Worm (Caenorhabditis elegans) whole organism, midembryonic: Measurements from ENCODE around the gene scl-25.
"Not testable (repeated sequence)": the region's sequence is repeated elsewhere in the genome, so short reads cannot be mapped to it uniquely, and the experiment has no call there.

Experiments used
- T22C8.4 ChIP-seq: fragments of 200-800 bp; sonication (Bioruptor generic); IDR thresholded peaks from 2 replicates; pipeline ENCODE4 v1.3.6; 2022; ENCODE audit warnings: missing genetic modification characterization, missing compliant biosample characterization
- cog-1 ChIP-seq: sonication (generic microtip); optimal IDR thresholded peaks from 2 replicates; lab custom pipeline; 2016; ENCODE audit warnings: missing genetic modification characterization, missing compliant biosample characterization
- flt-1 ChIP-seq: fragments of 200-800 bp; sonication (Bioruptor generic); IDR thresholded peaks from 2 replicates; pipeline ENCODE4 v1.3.6; 2022; ENCODE audit warnings: missing genetic modification characterization, missing compliant biosample characterization
- klf-2 ChIP-seq: fragments of 200-800 bp; sonication (Bioruptor generic); conservative IDR thresholded peaks from 2 replicates; pipeline ENCODE4 v1.3.6; 2022; ENCODE audit warnings: missing genetic modification reagents, missing genetic modification characterization, missing compliant biosample characterization
- med-1 ChIP-seq: sonication (generic microtip); optimal IDR thresholded peaks from 2 replicates; lab custom pipeline; 2017; ENCODE audit warnings: missing genetic modification characterization, mild to moderate bottlenecking, missing compliant biosample characterization, antibody characterized with exemption, missing genetic modification reagents; ENCODE audit not compliant: insufficient read depth
- ref-1 ChIP-seq: fragments of 200-800 bp; sonication (Bioruptor generic); conservative IDR thresholded peaks from 2 replicates; pipeline ENCODE4 v1.3.6; 2022; ENCODE audit warnings: missing genetic modification reagents, missing genetic modification characterization, missing compliant biosample characterization
- tab-1 ChIP-seq: fragments of 200-800 bp; sonication (Bioruptor generic); IDR thresholded peaks from 2 replicates; pipeline ENCODE4 v1.3.6; 2022; ENCODE audit warnings: missing genetic modification characterization, missing compliant biosample characterization
- ztf-23 ChIP-seq: fragments of 200-800 bp; sonication (Bioruptor generic); IDR thresholded peaks from 2 replicates; pipeline ENCODE4 v1.3.6; 2022; ENCODE audit warnings: missing genetic modification reagents, missing genetic modification characterization, missing compliant biosample characterization
- ztf-29 ChIP-seq: fragments of 200-800 bp; sonication (Bioruptor generic); IDR thresholded peaks from 2 replicates; pipeline ENCODE4 v1.3.6; 2022; ENCODE audit warnings: missing genetic modification reagents, missing genetic modification characterization, missing compliant biosample characterization

Gene scl-25

DNA sequence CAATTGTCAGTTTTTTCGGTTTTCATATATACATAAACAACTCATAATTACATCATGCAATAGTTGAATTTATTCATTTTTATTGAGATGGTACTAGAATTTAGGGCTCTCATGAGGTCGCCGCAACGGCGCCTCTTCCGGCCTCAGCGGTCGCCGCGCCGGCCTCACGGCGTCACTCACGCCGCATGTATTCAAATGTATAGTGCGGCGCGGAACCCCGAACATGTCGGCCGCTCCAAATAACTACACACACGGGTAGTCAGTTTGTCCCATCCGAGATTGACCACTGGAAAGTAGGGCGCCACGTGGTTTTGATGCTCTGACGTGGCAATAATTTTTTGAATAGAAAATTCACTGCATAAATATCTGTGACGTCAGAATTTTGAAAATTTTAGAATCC is 32.1 kb downstream of the scl-25 start:
- TF ChIP-seq ztf-29 (GFP tag; lab: Robert Waterston, UW) (no peak), cog-1 (tag; lab: Kevin White, UChicago) (no peak), T22C8.4 (no peak), ref-1 (GFP tag; lab: Robert Waterston, UW) (no peak), ztf-23 (no peak), flt-1 (GFP tag; lab: Robert Waterston, UW) (no peak), med-1 (GFP tag; lab: Kevin White, UChicago) (no peak)

DNA sequence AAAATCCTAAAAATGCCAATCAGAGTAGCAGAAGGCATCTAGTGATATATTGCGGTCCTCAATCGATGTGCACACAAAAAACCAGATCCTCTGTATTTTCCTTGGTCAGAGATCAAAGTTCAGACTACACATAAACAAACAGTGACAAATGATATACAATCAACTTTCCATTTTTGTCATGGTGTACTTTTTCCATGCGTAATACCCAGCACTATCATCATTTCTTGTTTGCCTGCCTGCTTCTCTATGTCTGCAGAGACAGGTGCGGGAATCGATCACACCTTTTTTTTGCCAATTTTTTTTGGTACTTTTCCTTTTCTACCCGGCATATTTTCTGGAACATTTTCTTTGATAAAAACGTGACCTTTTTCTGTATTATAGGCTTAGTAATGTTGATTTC is 32.8 kb downstream of the scl-25 start:
- TF ChIP-seq cog-1 (tag; lab: Kevin White, UChicago): no peak
- TF ChIP-seq ztf-29 (GFP tag; lab: Robert Waterston, UW): no peak
- TF ChIP-seq ref-1 (GFP tag; lab: Robert Waterston, UW): no peak
- TF ChIP-seq tab-1 (GFP tag; lab: Robert Waterston, UW): no peak
- TF ChIP-seq flt-1 (GFP tag; lab: Robert Waterston, UW): no peak
- no peak for TF ChIP-seq T22C8.4

DNA sequence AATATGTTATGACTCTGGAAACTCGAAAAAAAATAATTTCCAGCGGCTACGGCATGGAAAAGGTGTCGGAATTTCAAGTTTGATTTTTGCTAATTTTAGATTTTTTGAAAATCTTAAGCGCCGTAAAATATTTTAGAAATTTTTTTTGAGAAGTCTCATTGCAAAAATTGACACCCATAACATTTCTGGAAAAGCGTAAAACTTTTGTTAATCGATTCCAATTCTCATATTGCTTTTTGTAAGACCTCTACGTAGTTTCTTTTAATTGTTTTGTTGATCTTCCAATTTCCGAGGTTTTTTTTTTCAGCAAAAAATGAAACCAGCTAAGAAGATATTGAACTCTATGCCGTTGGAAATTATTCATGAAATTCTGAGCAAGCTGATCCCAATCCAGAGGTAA is 33.4 kb downstream of the scl-25 start, which contains the start of gene fbxa-85:
TSS of gene fbxa-85 (plus strand) at position 301 of the 400 bp plus-strand sequence.
- TF ChIP-seq flt-1 (GFP tag; lab: Robert Waterston, UW) (no peak), cog-1 (tag; lab: Kevin White, UChicago) (no peak)

ce11 chrV:17261385-17261784 is 35.9 kb downstream of the scl-25 start:
- TF ChIP-seq ztf-29 (GFP tag; lab: Robert Waterston, UW) (no peak), ztf-23 (no peak), tab-1 (GFP tag; lab: Robert Waterston, UW) (no peak), med-1 (GFP tag; lab: Kevin White, UChicago) (no peak)

- not testable (repeated sequence) for TF ChIP-seq med-1 (GFP tag; lab: Kevin White, UChicago); ref-1 (GFP tag; lab: Robert Waterston, UW); tab-1 (GFP tag; lab: Robert Waterston, UW)
These were observed 39.4 kb downstream of the scl-25 start, which contains the start of gene K10G4.3 for ce11 chrV:17264855-17265254. Gene K10G4.3, minus strand, starts transcription at chrV:17264955.

DNA sequence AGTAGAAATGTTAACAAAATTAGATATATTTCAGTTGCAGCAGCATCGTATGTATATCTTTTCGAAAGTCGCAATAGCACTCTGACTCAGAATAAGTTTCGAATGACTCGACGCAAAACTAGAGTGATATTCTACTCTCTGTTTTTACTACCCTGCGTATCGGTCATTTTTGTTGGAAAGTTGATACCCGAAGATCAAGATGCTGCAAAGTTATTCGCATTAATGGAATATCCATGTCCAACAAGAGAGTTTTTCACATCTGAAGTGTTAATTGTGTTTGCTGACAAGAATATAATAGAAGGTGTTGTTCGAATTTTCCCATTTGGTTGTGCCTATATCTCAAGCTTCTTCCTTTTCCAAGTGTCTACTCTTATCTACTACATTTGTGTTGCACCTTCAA is 46.6 kb downstream of the scl-25 start:
- no peak for TF ChIP-seq ref-1 (GFP tag; lab: Robert Waterston, UW)
- no peak for TF ChIP-seq tab-1 (GFP tag; lab: Robert Waterston, UW)

ce11 chrV:17273249-17273648 is 47.8 kb downstream of the scl-25 start, which contains the start of gene K10G4.10:
Gene K10G4.10, plus strand, starts transcription at chrV:17273549.
- TF ChIP-seq tab-1 (GFP tag; lab: Robert Waterston, UW): no peak
- no peak for TF ChIP-seq med-1 (GFP tag; lab: Kevin White, UChicago)
- no peak for TF ChIP-seq klf-2 (GFP tag; lab: Robert Waterston, UW)
- no peak for TF ChIP-seq T22C8.4
- TF ChIP-seq cog-1 (tag; lab: Kevin White, UChicago): no peak
- no peak for TF ChIP-seq ztf-23
- TF ChIP-seq flt-1 (GFP tag; lab: Robert Waterston, UW): no peak
- no peak for TF ChIP-seq ref-1 (GFP tag; lab: Robert Waterston, UW)
